Worm (Caenorhabditis elegans) whole organism, early embryonic: ENCODE results near the gene col-78.

ENCODE experiments used
- F13C5.2 ChIP-seq: sonication (generic microtip); optimal IDR thresholded peaks from 2 replicates; lab custom pipeline; 2017; ENCODE audit warnings: mild to moderate bottlenecking, missing genetic modification characterization, inconsistent platforms, missing compliant biosample characterization
- ama-1 ChIP-seq: fragments of 150-350 bp; optimal IDR thresholded peaks from 2 replicates; lab custom pipeline; 2014
- ceh-13 ChIP-seq: fragments of 200-800 bp; sonication (Bioruptor generic); optimal IDR thresholded peaks from 2 replicates; lab custom pipeline; 2018; ENCODE audit warnings: mild to moderate bottlenecking, missing genetic modification characterization, missing compliant biosample characterization
- ceh-36 ChIP-seq: sonication (generic microtip); optimal IDR thresholded peaks from 2 replicates; lab custom pipeline; 2016; ENCODE audit warnings: missing genetic modification characterization, inconsistent platforms, missing compliant biosample characterization
- flt-1 ChIP-seq: fragments of 200-800 bp; sonication (Bioruptor generic); IDR thresholded peaks from 2 replicates; pipeline ENCODE4 v1.3.6; 2022; ENCODE audit warnings: missing genetic modification characterization, missing compliant biosample characterization
- hmbx-1 ChIP-seq: sonication (generic microtip); optimal IDR thresholded peaks from 2 replicates; lab custom pipeline; 2016; ENCODE audit warnings: mild to moderate bottlenecking, missing genetic modification characterization, missing compliant biosample characterization
- hnd-1 ChIP-seq: sonication (generic microtip); optimal IDR thresholded peaks from 2 replicates; lab custom pipeline; 2016; ENCODE audit warnings: missing genetic modification characterization, missing compliant biosample characterization
- sea-1 ChIP-seq: fragments of 200-800 bp; sonication (Bioruptor generic); conservative IDR thresholded peaks from 2 replicates; pipeline ENCODE4 v1.3.6; 2022; ENCODE audit warnings: missing genetic modification characterization, missing compliant biosample characterization
- tbx-11 ChIP-seq: fragments of 200-800 bp; sonication (Bioruptor generic); IDR thresholded peaks from 2 replicates; pipeline ENCODE4 v1.3.6; 2022; ENCODE audit warnings: missing genetic modification characterization, missing compliant biosample characterization
- tbx-37 ChIP-seq: fragments of 200-800 bp; sonication (Bioruptor generic); conservative IDR thresholded peaks from 2 replicates; pipeline ENCODE4 v1.3.6; 2022; ENCODE audit warnings: missing genetic modification reagents, missing genetic modification characterization, missing compliant biosample characterization

DNA sequence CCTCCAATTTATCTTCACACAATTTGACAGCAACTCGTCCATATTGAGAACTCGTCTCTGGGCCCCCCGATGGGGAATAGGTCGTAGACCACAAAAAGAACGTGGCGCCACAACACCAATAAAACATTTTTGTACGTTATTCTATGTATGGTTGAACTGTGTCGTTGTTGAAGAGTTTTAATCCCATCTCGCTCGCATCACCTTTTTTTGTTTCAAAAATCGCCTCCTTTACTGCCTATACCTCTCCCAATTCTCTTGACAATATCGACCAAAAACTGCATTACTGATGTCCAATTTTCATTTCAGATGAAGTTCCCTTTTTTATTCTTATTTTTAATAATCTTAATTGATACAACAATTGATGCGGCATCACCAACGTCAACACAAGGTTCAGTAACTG, 44.9 kb downstream of the col-78 start, which contains the start of gene let-23:
- TF ChIP-seq flt-1 (GFP tag; lab: Robert Waterston, UW) (no peak), ama-1 (lab: Kevin White, UChicago) (no peak), sea-1 (GFP tag; lab: Robert Waterston, UW) (no peak), tbx-11 (no peak), tbx-37 (GFP tag; lab: Robert Waterston, UW) (no peak), ceh-36 (tag; lab: Kevin White, UChicago) (no peak), F13C5.2 (tag; lab: Kevin White, UChicago) (no peak), ceh-13 (no peak), hnd-1 (tag; lab: Kevin White, UChicago) (no peak), hmbx-1 (tag; lab: Kevin White, UChicago) (no peak)
